Fruit fly (Drosophila melanogaster): ENCODE measurements around the gene CG46435.

The CG46435 gene

DNA sequence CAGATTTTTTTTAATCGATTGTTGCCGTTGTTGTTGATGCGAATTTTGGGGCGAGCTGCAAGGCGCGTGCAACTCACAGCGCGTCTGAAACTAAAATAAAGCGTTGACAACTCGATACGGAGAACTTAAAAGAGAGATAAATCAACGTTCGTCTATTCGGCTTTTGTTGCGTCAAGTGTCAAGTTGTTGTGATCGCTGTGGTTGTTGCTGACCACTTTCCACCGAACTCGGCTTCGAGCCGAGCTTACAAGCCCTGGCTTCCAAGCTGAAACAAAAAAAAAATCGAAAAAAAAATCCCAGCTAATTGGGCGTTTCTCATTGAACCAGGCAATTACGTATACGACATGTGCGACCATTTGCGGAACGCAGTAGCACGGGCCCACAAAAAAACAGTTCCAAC lies 41.1 kb upstream of the CG46435 start, which contains the start of gene CG9452:
Gene CG9452 (minus strand): TSS at position 101 of the 400 bp plus-strand sequence.
- TF ChIP-seq CG15710 (tag; optimal IDR thresholded peaks at IDR 0.05), result no peak
- no peak for TF ChIP-seq CG34367 (tag; optimal IDR thresholded peaks at IDR 0.05)
- no peak for TF ChIP-seq CG12605 (GFP tag; IDR thresholded peaks at IDR 0.05)
- no peak for TF ChIP-seq CG10348 (GFP tag; IDR thresholded peaks at IDR 0.05)
- TF ChIP-seq CG17806 (tag; optimal IDR thresholded peaks at IDR 0.05), result no peak
- TF ChIP-seq gl (tag; optimal IDR thresholded peaks at IDR 0.05), result no peak
- TF ChIP-seq Pif1A (GFP tag; optimal IDR thresholded peaks at IDR 0.05), result no peak
- no peak for TF ChIP-seq CG8159 (tag; optimal IDR thresholded peaks at IDR 0.05)
- TF ChIP-seq CG13204 (GFP tag; optimal IDR thresholded peaks at IDR 0.05), result no peak
- TF ChIP-seq rn (GFP tag; IDR thresholded peaks at IDR 0.05), result no peak
- no peak for TF ChIP-seq CG9948 (tag; optimal IDR thresholded peaks at IDR 0.05)
- TF ChIP-seq CG8301 (tag; optimal IDR thresholded peaks at IDR 0.05), result no peak
- TF ChIP-seq Snoo (tag; optimal IDR thresholded peaks at IDR 0.05), result no peak
- no peak for TF ChIP-seq fd96Ca (GFP tag; IDR thresholded peaks at IDR 0.05)
- no peak for TF ChIP-seq Pif1B (GFP tag; optimal IDR thresholded peaks at IDR 0.05)
- TF ChIP-seq CG4496 (GFP tag; IDR thresholded peaks at IDR 0.05), result no peak
- no peak for TF ChIP-seq CG14655 (GFP tag; optimal IDR thresholded peaks at IDR 0.05)
- TF ChIP-seq Ets98B (GFP tag; IDR thresholded peaks at IDR 0.05), result no peak
- TF ChIP-seq D1 (tag; optimal IDR thresholded peaks at IDR 0.05), result no peak

DNA sequence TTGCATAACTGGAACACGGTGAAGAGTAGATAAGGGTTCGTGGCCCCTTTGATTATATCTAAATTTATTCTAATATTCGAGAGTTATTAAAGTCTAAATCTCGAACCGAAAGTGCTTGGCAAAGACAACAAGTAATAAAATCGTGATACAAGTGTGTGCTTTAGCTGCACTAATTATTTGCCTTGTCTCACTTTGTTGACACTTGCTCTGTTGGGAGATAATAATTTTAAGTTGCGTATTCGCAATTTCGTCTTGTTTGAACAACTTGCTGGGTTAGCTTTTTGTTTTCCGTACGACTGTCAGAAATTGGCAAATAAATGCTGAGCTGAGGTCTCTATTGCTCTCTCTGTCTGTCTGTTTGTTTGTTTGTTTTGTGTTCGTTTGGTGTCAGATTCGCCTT lies 40.2 kb upstream of the CG46435 start:
- no peak for TF ChIP-seq CG34367 (tag; optimal IDR thresholded peaks at IDR 0.05)
- no peak for TF ChIP-seq CG13204 (GFP tag; optimal IDR thresholded peaks at IDR 0.05)
- no peak for TF ChIP-seq Snoo (tag; optimal IDR thresholded peaks at IDR 0.05)
- TF ChIP-seq D1 (tag; optimal IDR thresholded peaks at IDR 0.05), result no peak

dm6 chr3L:19512672-19513071 lies 32.2 kb upstream of the CG46435 start:
- TF ChIP-seq CG9948 (tag; optimal IDR thresholded peaks at IDR 0.05), result no peak
- TF ChIP-seq CG12605 (GFP tag; IDR thresholded peaks at IDR 0.05), result no peak
- TF ChIP-seq CG17806 (tag; optimal IDR thresholded peaks at IDR 0.05), result no peak
- no peak for TF ChIP-seq CG8301 (tag; optimal IDR thresholded peaks at IDR 0.05)
- TF ChIP-seq Pif1A (GFP tag; optimal IDR thresholded peaks at IDR 0.05), result no peak
- TF ChIP-seq CG4496 (GFP tag; IDR thresholded peaks at IDR 0.05), result no peak
- no peak for TF ChIP-seq Snoo (tag; optimal IDR thresholded peaks at IDR 0.05)
- TF ChIP-seq fd96Ca (GFP tag; IDR thresholded peaks at IDR 0.05), result no peak
- TF ChIP-seq CG15710 (tag; optimal IDR thresholded peaks at IDR 0.05), result no peak
- TF ChIP-seq CG8159 (tag; optimal IDR thresholded peaks at IDR 0.05), result no peak
- no peak for TF ChIP-seq EcR (GFP tag; optimal IDR thresholded peaks at IDR 0.05)
- TF ChIP-seq Ets98B (GFP tag; IDR thresholded peaks at IDR 0.05), result no peak
- TF ChIP-seq CG10348 (GFP tag; IDR thresholded peaks at IDR 0.05), result no peak
- TF ChIP-seq gl (tag; optimal IDR thresholded peaks at IDR 0.05), result no peak
- TF ChIP-seq CG14655 (GFP tag; optimal IDR thresholded peaks at IDR 0.05), result no peak
- TF ChIP-seq CG34367 (tag; optimal IDR thresholded peaks at IDR 0.05), result no peak
- no peak for TF ChIP-seq Pif1B (GFP tag; optimal IDR thresholded peaks at IDR 0.05)
- TF ChIP-seq CG32121 (GFP tag; IDR thresholded peaks at IDR 0.05), result no peak
- no peak for TF ChIP-seq rn (GFP tag; IDR thresholded peaks at IDR 0.05)

DNA sequence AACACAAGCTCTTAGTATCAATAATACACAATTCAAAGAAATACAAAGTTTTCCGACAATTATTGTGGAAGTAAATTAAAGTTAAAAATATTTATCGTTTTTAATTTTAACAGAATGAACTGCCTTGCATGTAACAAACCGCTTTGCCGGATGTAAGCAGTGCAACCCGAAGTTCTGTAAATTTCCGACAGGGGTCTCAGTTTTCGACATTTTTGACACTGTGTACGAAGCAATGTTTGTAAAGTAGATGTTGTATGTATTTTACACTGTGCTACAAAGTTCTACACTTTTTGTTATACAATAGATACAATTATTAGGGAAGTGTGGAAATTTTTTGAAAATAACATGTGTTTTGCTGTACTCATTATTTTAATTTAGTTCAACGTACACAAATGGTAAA lies 28.4 kb upstream of the CG46435 start:
- TF ChIP-seq CG4496 (GFP tag; IDR thresholded peaks at IDR 0.05) (peak; percentile 85), Pif1B (GFP tag; optimal IDR thresholded peaks at IDR 0.05) (no peak), CG34367 (tag; optimal IDR thresholded peaks at IDR 0.05) (peak; percentile 28), CG14655 (GFP tag; optimal IDR thresholded peaks at IDR 0.05) (peak; percentile 3), CG32121 (GFP tag; IDR thresholded peaks at IDR 0.05) (peak; percentile 32; the same call in 1 of the 2 replicates), gl (tag; optimal IDR thresholded peaks at IDR 0.05) (no peak), Snoo (tag; optimal IDR thresholded peaks at IDR 0.05) (no peak), Pif1A (GFP tag; optimal IDR thresholded peaks at IDR 0.05) (peak; percentile 37), CG9948 (tag; optimal IDR thresholded peaks at IDR 0.05) (no peak), Ets98B (GFP tag; IDR thresholded peaks at IDR 0.05) (peak; percentile 47; the same call in 1 of the 2 replicates), CG10348 (GFP tag; IDR thresholded peaks at IDR 0.05) (no peak), rn (GFP tag; IDR thresholded peaks at IDR 0.05) (peak; percentile 60), D1 (tag; optimal IDR thresholded peaks at IDR 0.05) (peak; percentile 59), CG8159 (tag; optimal IDR thresholded peaks at IDR 0.05) (no peak), CG8301 (tag; optimal IDR thresholded peaks at IDR 0.05) (no peak)

DNA sequence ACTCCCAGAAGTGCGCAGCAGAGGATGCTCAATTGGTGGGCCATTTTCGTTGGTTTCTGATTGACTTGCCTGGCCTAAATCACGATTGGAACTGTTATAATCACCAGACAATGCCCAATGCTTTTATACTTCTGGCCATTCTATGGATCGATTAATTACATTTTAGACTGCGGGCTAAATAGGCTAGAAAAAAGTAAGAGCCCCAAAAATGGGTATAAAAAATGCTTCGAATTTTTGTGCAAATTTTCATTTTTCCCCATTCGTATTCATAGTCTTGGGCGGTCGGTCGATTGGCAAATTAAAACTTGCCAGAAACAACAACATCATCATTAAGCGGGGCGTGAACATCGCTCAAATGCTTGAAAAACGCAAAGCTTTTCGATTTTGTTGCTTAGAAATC lies 26.7 kb upstream of the CG46435 start, which contains the start of gene Cpr76Ba:
Gene Cpr76Ba (minus strand): TSS at position 101 of the 400 bp plus-strand sequence.
- TF ChIP-seq CG13204 (GFP tag; optimal IDR thresholded peaks at IDR 0.05) (no peak), D1 (tag; optimal IDR thresholded peaks at IDR 0.05) (no peak), CG34367 (tag; optimal IDR thresholded peaks at IDR 0.05) (no peak), CG8301 (tag; optimal IDR thresholded peaks at IDR 0.05) (no peak), CG17806 (tag; optimal IDR thresholded peaks at IDR 0.05) (no peak), Pif1A (GFP tag; optimal IDR thresholded peaks at IDR 0.05) (no peak), CG9948 (tag; optimal IDR thresholded peaks at IDR 0.05) (no peak), gl (tag; optimal IDR thresholded peaks at IDR 0.05) (no peak)

- TF ChIP-seq CG8301 (tag; optimal IDR thresholded peaks at IDR 0.05) (no peak), CG4496 (GFP tag; IDR thresholded peaks at IDR 0.05) (no peak), CG15710 (tag; optimal IDR thresholded peaks at IDR 0.05) (no peak), fd96Ca (GFP tag; IDR thresholded peaks at IDR 0.05) (no peak), Pif1A (GFP tag; optimal IDR thresholded peaks at IDR 0.05) (no peak), EcR (GFP tag; optimal IDR thresholded peaks at IDR 0.05) (no peak), CG8159 (tag; optimal IDR thresholded peaks at IDR 0.05) (no peak), gl (tag; optimal IDR thresholded peaks at IDR 0.05) (no peak), Pif1B (GFP tag; optimal IDR thresholded peaks at IDR 0.05) (no peak), CG34367 (tag; optimal IDR thresholded peaks at IDR 0.05) (no peak), CG13204 (GFP tag; optimal IDR thresholded peaks at IDR 0.05) (no peak), CG9948 (tag; optimal IDR thresholded peaks at IDR 0.05) (no peak), CG14655 (GFP tag; optimal IDR thresholded peaks at IDR 0.05) (no peak), CG12605 (GFP tag; IDR thresholded peaks at IDR 0.05) (no peak), CG32121 (GFP tag; IDR thresholded peaks at IDR 0.05) (no peak), D1 (tag; optimal IDR thresholded peaks at IDR 0.05) (no peak), Ets98B (GFP tag; IDR thresholded peaks at IDR 0.05) (no peak), Snoo (tag; optimal IDR thresholded peaks at IDR 0.05) (no peak)
Measured at dm6 chr3L:19519349-19519748, 25.6 kb upstream of the CG46435 start, which contains the start of gene Cpr76Bb. Gene Cpr76Bb (plus strand): TSS chr3L:19519649.

All from whole organism, pupa.